Worm (Caenorhabditis elegans): ENCODE measurements around the gene srh-201.

Gene srh-201

DNA sequence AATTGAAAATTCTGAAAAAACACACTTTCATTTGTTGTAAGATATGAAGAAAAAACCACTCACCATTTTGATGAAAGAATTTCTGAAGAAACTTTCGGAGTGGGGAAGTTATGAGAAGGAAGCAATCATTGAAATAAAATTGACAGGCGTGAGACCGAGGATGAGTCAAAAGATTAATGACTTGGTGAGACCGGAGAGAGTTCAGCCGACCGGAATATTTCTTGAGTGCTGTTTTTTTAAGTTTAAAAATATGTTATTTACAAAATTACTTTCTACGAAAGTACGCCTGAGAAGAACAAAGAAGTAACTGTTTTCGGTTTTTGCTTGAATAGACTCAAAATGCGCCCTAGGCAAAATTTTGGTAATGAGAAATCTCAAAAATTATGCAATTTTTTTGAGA lies 42.6 kb upstream of the srh-201 start, which contains the start of gene C25E10.10:
TSS of gene C25E10.10 (minus strand) at position 101 of the 400 bp plus-strand sequence.
- TF ChIP-seq nhr-111 (GFP tag; optimal IDR thresholded peaks at IDR 0.05) (no peak), Y5F2A.4 (GFP tag; optimal IDR thresholded peaks at IDR 0.05) (no peak), F44E2.7 (GFP tag; IDR thresholded peaks at IDR 0.05) (no peak), ztf-11 (tag; optimal IDR thresholded peaks at IDR 0.05) (no peak), F10B5.3 (tag; optimal IDR thresholded peaks at IDR 0.05) (no peak), jun-1 (tag; optimal IDR thresholded peaks at IDR 0.05) (no peak), Y48G9A.11 (GFP tag; IDR thresholded peaks at IDR 0.05) (no peak), ztf-7 (tag; optimal IDR thresholded peaks at IDR 0.05) (no peak), mdl-1 (tag; optimal IDR thresholded peaks at IDR 0.05) (no peak), egl-43 (GFP tag; IDR thresholded peaks at IDR 0.05) (no peak), spr-1 (tag; optimal IDR thresholded peaks at IDR 0.05) (no peak), ceh-82 (tag; optimal IDR thresholded peaks at IDR 0.05) (no peak), madf-5 (GFP tag; IDR thresholded peaks at IDR 0.05) (no peak), nhr-28 (tag; optimal IDR thresholded peaks at IDR 0.05) (no peak), aha-1 (tag) (no peak), skn-1 (tag; optimal IDR thresholded peaks at IDR 0.05) (no peak), dve-1 (tag; optimal IDR thresholded peaks at IDR 0.05; ENCODE audit: insufficient read depth) (no peak), dmd-6 (GFP tag; IDR thresholded peaks at IDR 0.05) (no peak), vab-7 (GFP tag; IDR thresholded peaks at IDR 0.05) (no peak)

DNA sequence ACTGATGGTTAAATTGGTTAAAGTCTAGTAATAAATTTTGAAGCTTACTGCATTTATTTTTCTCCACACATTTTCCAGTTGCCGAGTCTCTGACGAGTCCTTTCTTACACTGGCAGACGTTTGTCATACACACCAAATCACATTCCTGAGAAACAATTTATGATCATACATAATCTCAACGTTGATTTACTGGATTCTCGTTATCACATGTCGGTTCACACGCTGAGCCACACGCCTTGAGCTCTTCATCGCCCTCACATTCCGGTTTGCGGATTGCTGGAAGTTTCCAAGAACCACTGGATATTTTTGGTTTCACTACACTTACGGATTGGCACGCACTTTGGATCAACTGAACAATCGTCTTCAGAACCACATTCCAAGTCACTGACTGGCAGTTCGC lies 42.0 kb upstream of the srh-201 start:
- TF ChIP-seq zfp-3 (GFP tag; conservative IDR thresholded peaks at IDR 0.05) (no peak), nhr-11 (tag; optimal IDR thresholded peaks at IDR 0.05) (peak; percentile 17), zip-11 (GFP tag; IDR thresholded peaks at IDR 0.05) (no peak), duxl-1 (tag; optimal IDR thresholded peaks at IDR 0.05; ENCODE audit: poor library complexity) (no peak), unc-62 (GFP tag; optimal IDR thresholded peaks at IDR 0.05 in 1 of 2) (peak in 1 of 2 experiments; percentile 68), unc-62 (tag; optimal IDR thresholded peaks at IDR 0.05) (no peak), nhr-10 (tag; optimal IDR thresholded peaks at IDR 0.05) (no peak), D1046.2 (GFP tag; IDR thresholded peaks at IDR 0.05) (no peak), nhr-6 (tag; optimal IDR thresholded peaks at IDR 0.05) (no peak), hif-1 (tag; optimal IDR thresholded peaks at IDR 0.05) (no peak), R02D3.7 (tag; optimal IDR thresholded peaks at IDR 0.05) (no peak), nhr-111 (GFP tag; optimal IDR thresholded peaks at IDR 0.05) (no peak), ceh-82 (tag; optimal IDR thresholded peaks at IDR 0.05) (no peak), dmd-6 (GFP tag; IDR thresholded peaks at IDR 0.05) (no peak), ZK546.5 (tag; optimal IDR thresholded peaks at IDR 0.05) (no peak), F44E2.7 (GFP tag; IDR thresholded peaks at IDR 0.05) (no peak), aha-1 (tag) (no peak), saeg-2 (GFP tag; IDR thresholded peaks at IDR 0.05) (no peak), ztf-7 (tag; optimal IDR thresholded peaks at IDR 0.05) (no peak)

DNA sequence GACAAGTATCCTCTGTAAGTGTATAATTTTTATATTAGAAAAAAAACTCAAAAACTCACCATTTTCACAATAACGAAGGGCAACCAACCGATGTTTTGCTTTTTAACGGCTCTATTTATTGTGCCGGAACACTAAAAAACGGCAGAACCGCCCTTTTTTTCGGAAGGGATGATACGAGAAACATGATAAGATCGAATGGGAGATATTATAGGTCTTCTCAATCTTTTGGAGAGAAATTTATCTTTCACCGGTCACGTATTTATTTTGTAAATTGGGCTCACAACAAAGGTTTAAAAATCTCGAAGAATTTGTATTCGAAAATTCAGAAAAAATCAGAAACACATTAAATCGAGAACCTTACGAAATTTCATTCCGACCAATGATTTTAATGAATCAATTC lies 41.1 kb upstream of the srh-201 start, which contains the start of gene swm-1:
TSS of gene swm-1 (minus strand) at position 101 of the 400 bp plus-strand sequence.
- TF ChIP-seq unc-39 (tag; optimal IDR thresholded peaks at IDR 0.05) (no peak), aha-1 (tag) (peak; percentile 11)

DNA sequence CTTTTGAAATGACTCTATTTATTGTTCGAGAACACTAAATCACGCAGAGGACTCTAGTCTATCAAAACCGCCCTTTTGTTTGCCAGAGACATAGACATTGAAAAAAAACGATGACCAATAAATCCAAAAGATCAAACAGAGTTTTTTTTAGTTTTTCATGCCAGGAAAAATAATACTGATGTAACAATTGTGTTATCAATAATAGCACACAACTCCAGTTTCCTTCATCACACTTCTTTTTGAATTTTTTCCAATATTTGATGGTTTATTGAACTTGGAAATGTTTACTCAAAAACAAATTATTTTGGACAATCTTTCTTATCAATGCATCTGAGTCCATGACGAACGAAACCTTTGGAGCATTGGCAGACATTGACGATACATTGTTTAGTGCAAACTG lies 40.3 kb upstream of the srh-201 start, which contains the start of gene C25E10.8:
TSS of gene C25E10.8 (minus strand) at position 101 of the 400 bp plus-strand sequence.
- no peak for TF ChIP-seq ceh-62 (tag; optimal IDR thresholded peaks at IDR 0.05)
- TF ChIP-seq madf-9 (GFP tag; conservative IDR thresholded peaks at IDR 0.05) = no peak
- no peak for TF ChIP-seq hlh-11 (tag; optimal IDR thresholded peaks at IDR 0.05)
- no peak for TF ChIP-seq dpl-1 (GFP tag; optimal IDR thresholded peaks at IDR 0.05)
- no peak for TF ChIP-seq vab-7 (GFP tag; IDR thresholded peaks at IDR 0.05)
- no peak for TF ChIP-seq R02D3.7 (tag; optimal IDR thresholded peaks at IDR 0.05)
- no peak for TF ChIP-seq unc-130 (GFP tag; optimal IDR thresholded peaks at IDR 0.05)
- no peak for TF ChIP-seq rbr-2 (tag; optimal IDR thresholded peaks at IDR 0.05)
- no peak for TF ChIP-seq mes-2 (tag; optimal IDR thresholded peaks at IDR 0.05; ENCODE audit: poor library complexity, severe bottlenecking)
- no peak for TF ChIP-seq ZK546.5 (tag; optimal IDR thresholded peaks at IDR 0.05)
- no peak for TF ChIP-seq fos-1 (tag; optimal IDR thresholded peaks at IDR 0.05)
- no peak for TF ChIP-seq dmd-6 (GFP tag; IDR thresholded peaks at IDR 0.05)
- TF ChIP-seq skn-1 (tag; optimal IDR thresholded peaks at IDR 0.05) = no peak

Measured in whole organism, L4 larva.